Worm (Caenorhabditis elegans) whole organism, L3 larva: ENCODE measurements around the gene him-8.

Experiments used
- R02D3.7 ChIP-seq: fragments of 150-350 bp; optimal IDR thresholded peaks from 2 replicates; lab custom pipeline; 2014; ENCODE audit warnings: missing biosample characterization, missing genetic modification characterization
- ZK546.5 ChIP-seq: sonication (generic microtip); optimal IDR thresholded peaks from 2 replicates; lab custom pipeline; 2017; ENCODE audit warnings: missing biosample characterization, missing genetic modification characterization
- ceh-16 ChIP-seq: sonication (generic microtip); optimal IDR thresholded peaks from 2 replicates; lab custom pipeline; 2017; ENCODE audit warnings: missing biosample characterization, missing genetic modification characterization
- ceh-9 ChIP-seq: sonication (generic microtip); optimal IDR thresholded peaks from 2 replicates; lab custom pipeline; 2018; ENCODE audit warnings: missing biosample characterization, missing genetic modification characterization
- daf-12 ChIP-seq: fragments of 150-350 bp; optimal IDR thresholded peaks from 2 replicates; lab custom pipeline; 2014; ENCODE audit warnings: missing biosample characterization, missing genetic modification reagents, missing genetic modification characterization
- egl-27 ChIP-seq: sonication (generic microtip); optimal IDR thresholded peaks from 4 replicates; lab custom pipeline; 2017; ENCODE audit warnings: missing biosample characterization, missing genetic modification reagents, missing genetic modification characterization
- egl-5 ChIP-seq: fragments of 150-350 bp; optimal IDR thresholded peaks from 2 replicates; lab custom pipeline; 2017; ENCODE audit warnings: missing biosample characterization, missing genetic modification reagents, missing genetic modification characterization, inconsistent platforms
- elt-1 ChIP-seq: fragments of 150-350 bp; optimal IDR thresholded peaks from 2 replicates; lab custom pipeline; 2014; ENCODE audit warnings: missing biosample characterization, missing genetic modification characterization
- elt-2 ChIP-seq: sonication (generic microtip); optimal IDR thresholded peaks from 2 replicates; lab custom pipeline; 2016; ENCODE audit warnings: missing genetic modification reagents, mild to moderate bottlenecking, missing genetic modification characterization, missing compliant biosample characterization
- elt-3 ChIP-seq, 3 experiments: fragments of 150-350 bp in 1 of 3; sonication (generic microtip) in 2 of 3; optimal IDR thresholded peaks; 2 replicates in 2 of 3; 4 replicates in 1 of 3; lab custom pipeline; 2014 to 2017; ENCODE audit warnings: missing biosample characterization in 3 of 3, missing genetic modification characterization in 3 of 3
- fkh-10 ChIP-seq: sonication (generic microtip); optimal IDR thresholded peaks from 2 replicates; lab custom pipeline; 2017; ENCODE audit warnings: missing biosample characterization, missing genetic modification reagents, missing genetic modification characterization
- fkh-2 ChIP-seq: fragments of 150-350 bp; optimal IDR thresholded peaks from 2 replicates; lab custom pipeline; 2014; ENCODE audit warnings: missing biosample characterization, missing genetic modification reagents, missing genetic modification characterization
- lin-15B ChIP-seq: fragments of 150-350 bp; optimal IDR thresholded peaks from 2 replicates; lab custom pipeline; 2014; ENCODE audit warnings: missing biosample characterization, missing genetic modification characterization
- lin-39 ChIP-seq: fragments of 150-350 bp; optimal IDR thresholded peaks from 2 replicates; lab custom pipeline; 2018; ENCODE audit warnings: missing biosample characterization, missing genetic modification reagents, missing genetic modification characterization
- mdl-1 ChIP-seq: fragments of 150-350 bp; optimal IDR thresholded peaks from 2 replicates; lab custom pipeline; 2014; ENCODE audit warnings: missing biosample characterization, missing genetic modification characterization
- mml-1 ChIP-seq: fragments of 150-350 bp; sonication (generic microtip); optimal IDR thresholded peaks from 3 replicates; lab custom pipeline; 2014; ENCODE audit warnings: missing biosample characterization, missing genetic modification characterization
- nfya-1 ChIP-seq: sonication (generic microtip); optimal IDR thresholded peaks from 2 replicates; lab custom pipeline; 2017; ENCODE audit warnings: missing genetic modification characterization, mild to moderate bottlenecking, missing compliant biosample characterization, antibody characterized with exemption, moderate library complexity; ENCODE audit not compliant: insufficient read depth
- nhr-11 ChIP-seq: fragments of 150-350 bp; optimal IDR thresholded peaks from 2 replicates; lab custom pipeline; 2014; ENCODE audit warnings: missing biosample characterization, missing genetic modification characterization
- nhr-237 ChIP-seq: fragments of 150-350 bp; optimal IDR thresholded peaks from 2 replicates; lab custom pipeline; 2014; ENCODE audit warnings: missing biosample characterization, missing genetic modification characterization
- nhr-28 ChIP-seq: fragments of 150-350 bp; optimal IDR thresholded peaks from 2 replicates; lab custom pipeline; 2014; ENCODE audit warnings: missing biosample characterization, missing genetic modification characterization
- nhr-67 ChIP-seq: fragments of 150-350 bp; optimal IDR thresholded peaks from 2 replicates; lab custom pipeline; 2014; ENCODE audit warnings: missing biosample characterization, missing genetic modification characterization
- nhr-76 ChIP-seq: fragments of 150-350 bp; sonication (generic microtip); optimal IDR thresholded peaks from 5 replicates; lab custom pipeline; 2014; ENCODE audit warnings: missing biosample characterization, missing genetic modification characterization
- nhr-77 ChIP-seq: fragments of 150-350 bp; optimal IDR thresholded peaks from 2 replicates; lab custom pipeline; 2014; ENCODE audit warnings: missing biosample characterization, missing genetic modification characterization
- pha-4 ChIP-seq: fragments of 150-350 bp; optimal IDR thresholded peaks from 2 replicates; lab custom pipeline; 2014; ENCODE audit warnings: missing biosample characterization, missing genetic modification reagents, missing genetic modification characterization
- skn-1 ChIP-seq: fragments of 150-350 bp; optimal IDR thresholded peaks from 2 replicates; lab custom pipeline; 2014; ENCODE audit warnings: missing biosample characterization, missing genetic modification characterization
- snpc-4 ChIP-seq: fragments of 150-350 bp; optimal IDR thresholded peaks from 2 replicates; lab custom pipeline; 2014; ENCODE audit warnings: missing biosample characterization, missing genetic modification characterization
- unc-39 ChIP-seq: sonication (generic microtip); optimal IDR thresholded peaks from 4 replicates; lab custom pipeline; 2017; ENCODE audit warnings: missing biosample characterization, missing genetic modification characterization
- zag-1 ChIP-seq: fragments of 150-350 bp; optimal IDR thresholded peaks from 2 replicates; lab custom pipeline; 2014; ENCODE audit warnings: missing biosample characterization, missing genetic modification characterization
- ztf-11 ChIP-seq: fragments of 150-350 bp; optimal IDR thresholded peaks from 2 replicates; lab custom pipeline; 2014; ENCODE audit warnings: missing biosample characterization, missing genetic modification characterization
- ztf-4 ChIP-seq: fragments of 150-350 bp; optimal IDR thresholded peaks from 2 replicates; lab custom pipeline; 2014; ENCODE audit warnings: missing biosample characterization, missing genetic modification characterization

Gene him-8

DNA sequence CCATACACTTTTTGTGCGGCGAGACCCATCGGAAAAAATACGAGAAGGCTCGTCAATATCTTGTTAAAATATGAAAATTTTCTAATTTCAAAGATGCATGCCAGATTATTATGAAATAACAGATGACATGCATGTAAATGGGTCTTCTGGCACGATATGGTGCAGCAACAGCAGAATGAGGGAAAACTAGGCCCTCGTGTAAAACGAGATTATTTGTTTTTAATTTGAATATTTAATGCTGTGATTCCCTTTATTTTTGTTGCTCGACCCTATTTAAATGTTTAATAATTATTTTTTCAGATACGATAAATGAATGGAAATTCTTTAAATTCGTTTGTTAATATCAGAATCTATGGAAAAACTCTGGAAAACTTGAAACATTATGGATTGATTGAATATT lies at the start of gene him-8:
Gene him-8 (plus strand): TSS at position 301 of the 400 bp plus-strand sequence.
- TF ChIP-seq mdl-1 (tag; lab: Kevin White, UChicago) (no peak), ztf-4 (tag; lab: Kevin White, UChicago) (no peak), nhr-11 (tag; lab: Kevin White, UChicago) (no peak), fkh-10 (GFP tag; lab: Kevin White, UChicago) (no peak), elt-3 (tag; optimal IDR thresholded peaks at IDR 0.05; lab: Kevin White, UChicago) (no peak), ceh-16 (tag; lab: Kevin White, UChicago) (no peak), ztf-11 (tag; lab: Kevin White, UChicago) (no peak), R02D3.7 (no peak), lin-15B (no peak)
- TF ChIP-seq, all 47 proteins: peak for 0

DNA sequence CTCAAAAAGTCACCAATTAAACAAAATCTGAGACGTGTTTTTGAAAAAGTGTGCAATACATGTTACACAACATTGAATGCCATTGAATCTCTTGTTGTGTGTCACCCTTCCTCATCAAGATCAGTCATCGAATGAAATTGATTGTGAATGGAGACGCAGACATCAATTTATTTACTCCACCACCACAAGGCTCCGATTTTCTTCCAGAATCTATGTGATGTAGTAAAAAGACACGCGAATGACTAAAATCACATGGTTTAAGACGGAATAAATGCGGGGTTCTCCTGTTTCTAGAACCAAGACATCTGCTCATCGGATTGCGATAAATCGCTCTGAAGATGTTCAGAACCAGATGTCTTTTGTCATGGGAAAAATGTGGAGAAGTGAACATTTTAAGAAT lies 49.0 kb upstream of the him-8 start:
- TF ChIP-seq zag-1 (tag; lab: Kevin White, UChicago) (no peak), nfya-1 (peak; percentile 26), egl-5 (tag; lab: Kevin White, UChicago) (peak; percentile 64), lin-39 (tag; lab: Kevin White, UChicago) (peak; percentile 45)

DNA sequence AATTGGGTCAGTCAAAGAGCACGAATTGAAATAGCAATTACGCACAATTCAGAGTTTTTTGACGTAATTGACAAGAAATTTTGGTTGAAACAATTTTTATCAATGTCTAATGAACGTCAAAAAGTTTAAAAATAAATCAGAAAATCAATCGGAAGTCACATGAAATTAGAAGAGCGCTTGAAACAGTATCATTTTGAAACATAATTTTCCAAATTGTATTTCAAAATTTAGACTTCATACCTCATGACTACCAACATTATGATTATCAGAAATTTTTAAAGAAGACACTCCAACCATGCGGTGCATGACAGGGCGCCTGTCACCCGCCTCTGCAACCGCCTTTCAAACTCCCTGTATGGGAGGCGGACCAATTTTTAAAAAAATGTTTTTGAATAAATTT lies 48.4 kb upstream of the him-8 start:
- TF ChIP-seq nhr-77 (tag; lab: Kevin White, UChicago) (no peak), pha-4 (tag; lab: Kevin White, UChicago) (peak; percentile 9), elt-2 (tag; lab: Kevin White, UChicago) (peak; percentile 77)

DNA sequence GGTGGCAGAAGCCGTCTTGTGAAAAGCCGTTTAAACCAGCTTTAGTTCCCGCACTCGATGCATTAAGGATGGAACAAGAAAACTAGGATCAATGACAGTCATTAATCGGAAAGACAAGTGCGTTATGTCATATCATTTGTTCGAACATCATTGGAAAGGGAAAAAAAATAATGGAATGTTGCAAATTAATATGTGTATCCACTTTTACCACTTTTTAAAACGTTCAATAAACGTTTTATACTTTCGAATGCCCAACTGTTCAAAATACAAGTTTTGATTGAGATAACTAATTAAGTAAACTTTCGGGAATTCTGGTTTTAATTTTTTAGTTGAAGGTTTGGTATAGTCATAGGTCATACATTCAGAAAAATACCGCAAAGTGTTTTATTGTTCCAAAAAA lies 46.6 kb upstream of the him-8 start, which contains the start of gene C02F4.4:
Gene C02F4.4 (minus strand): TSS at position 101 of the 400 bp plus-strand sequence.
- TF ChIP-seq ceh-16 (tag; lab: Kevin White, UChicago) (no peak), elt-3 (tag; optimal IDR thresholded peaks at IDR 0.05; lab: Kevin White, UChicago) (no peak), ztf-4 (tag; lab: Kevin White, UChicago) (no peak), daf-12 (no peak), fkh-2 (tag; lab: Kevin White, UChicago) (no peak), egl-27 (no peak), zag-1 (tag; lab: Kevin White, UChicago) (no peak), nhr-76 (tag; lab: Kevin White, UChicago) (no peak), ceh-9 (tag; lab: Kevin White, UChicago) (no peak), ZK546.5 (no peak), egl-5 (tag; lab: Kevin White, UChicago) (no peak), nhr-237 (no peak), nfya-1 (no peak), nhr-28 (tag; lab: Kevin White, UChicago) (no peak)

DNA sequence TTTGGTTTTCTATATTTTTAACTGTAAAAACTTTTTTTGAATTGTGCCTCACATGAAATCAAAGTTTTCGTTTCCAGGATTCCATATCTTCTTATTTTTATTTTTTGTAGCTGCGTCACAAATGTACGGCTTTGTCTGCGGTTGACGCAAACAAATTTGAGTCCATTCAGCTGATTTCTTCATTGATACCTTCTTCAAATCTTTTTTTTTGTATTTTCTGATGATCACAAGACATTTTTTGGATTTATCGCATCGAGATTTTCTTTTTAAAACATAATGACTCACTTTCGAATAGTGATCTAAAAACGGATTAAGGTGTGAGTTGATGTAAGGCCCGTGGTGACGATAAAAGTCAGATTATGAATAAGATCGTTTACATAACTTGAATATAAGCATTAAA lies 43.1 kb upstream of the him-8 start:
- TF ChIP-seq unc-39 (tag; lab: Kevin White, UChicago): no peak
- TF ChIP-seq skn-1: no peak
- no peak for TF ChIP-seq elt-1 (tag; lab: Kevin White, UChicago)
- TF ChIP-seq nhr-11 (tag; lab: Kevin White, UChicago): no peak
- TF ChIP-seq snpc-4: no peak
- no peak for TF ChIP-seq mml-1 (tag; lab: Kevin White, UChicago)

DNA sequence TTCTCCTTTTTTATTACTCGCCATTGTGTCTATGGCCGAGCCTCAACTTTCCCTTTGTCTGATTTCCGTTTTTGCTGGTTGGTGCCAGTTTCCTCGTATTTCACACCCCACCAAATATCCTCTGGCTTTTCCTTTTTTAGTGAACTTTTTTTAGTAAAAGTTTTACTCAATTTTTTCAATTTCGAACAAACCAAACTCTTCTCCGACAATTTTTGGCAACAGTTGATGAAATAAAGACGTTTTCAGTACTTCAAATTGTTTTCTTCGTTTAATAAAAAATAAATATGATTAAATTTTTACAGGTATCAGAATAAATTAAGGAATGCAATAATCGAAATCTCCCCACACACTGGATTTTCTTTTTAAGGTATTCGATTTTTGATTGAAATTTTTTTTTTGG lies 40.6 kb upstream of the him-8 start, which contains the start of gene cal-4:
Gene cal-4 (plus strand): TSS at position 301 of the 400 bp plus-strand sequence.
- no peak for TF ChIP-seq snpc-4
- TF ChIP-seq elt-1 (tag; lab: Kevin White, UChicago): no peak
- TF ChIP-seq unc-39 (tag; lab: Kevin White, UChicago): no peak
- TF ChIP-seq lin-39 (tag; lab: Kevin White, UChicago): no peak
- TF ChIP-seq nhr-67 (tag; lab: Kevin White, UChicago): no peak
- no peak for TF ChIP-seq fkh-10 (GFP tag; lab: Kevin White, UChicago)
